Worm (Caenorhabditis elegans): ENCODE results near the gene M01H9.5.

DNA sequence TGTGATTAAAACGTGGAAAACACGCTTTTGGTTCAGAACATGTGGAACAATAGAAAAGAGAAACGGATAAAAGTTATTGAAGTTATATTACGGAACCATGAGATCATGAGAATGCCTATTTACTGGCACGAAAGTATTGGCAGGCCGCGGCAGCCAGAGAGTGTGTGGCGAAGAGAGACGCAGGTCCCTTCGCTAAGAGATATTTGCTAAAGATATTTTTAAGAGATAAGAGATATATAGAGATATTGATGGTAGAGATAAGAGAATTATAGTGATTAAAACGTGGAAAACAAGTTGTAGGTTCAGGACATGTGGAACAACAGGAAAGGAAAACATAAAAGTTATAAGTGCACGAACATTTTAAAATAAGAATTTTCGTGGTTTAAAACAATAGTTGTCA lies 27.5 kb upstream of the M01H9.5 start:
- TF ChIP-seq elt-3 (tag; optimal IDR thresholded peaks at IDR 0.05) (no peak), elt-1 (tag; optimal IDR thresholded peaks at IDR 0.05; ENCODE audit: borderline replicate concordance, insufficient read depth) (peak; percentile 92), unc-39 (tag; optimal IDR thresholded peaks at IDR 0.05) (no peak), nhr-12 (tag; optimal IDR thresholded peaks at IDR 0.05) (no peak), zip-8 (tag; optimal IDR thresholded peaks at IDR 0.05) (no peak), lsy-2 (tag; optimal IDR thresholded peaks at IDR 0.05) (no peak), pha-4 (tag; optimal IDR thresholded peaks at IDR 0.05) (no peak), nhr-237 (tag; optimal IDR thresholded peaks at IDR 0.05) (no peak)

Measured in whole organism, mixed stage, embryonic.